Worm (Caenorhabditis elegans) whole organism, midembryonic: ENCODE results near the gene C54E10.7.
"Not testable (repeated sequence)": the region's sequence is repeated elsewhere in the genome, so short reads cannot be mapped to it uniquely, and the experiment has no call there.

Source experiments
- flt-1 ChIP-seq: fragments of 200-800 bp; sonication (Bioruptor generic); IDR thresholded peaks from 2 replicates; pipeline ENCODE4 v1.3.6; 2022; ENCODE audit warnings: missing genetic modification characterization, missing compliant biosample characterization
- klf-2 ChIP-seq: fragments of 200-800 bp; sonication (Bioruptor generic); conservative IDR thresholded peaks from 2 replicates; pipeline ENCODE4 v1.3.6; 2022; ENCODE audit warnings: missing genetic modification reagents, missing genetic modification characterization, missing compliant biosample characterization
- med-1 ChIP-seq: sonication (generic microtip); optimal IDR thresholded peaks from 2 replicates; lab custom pipeline; 2017; ENCODE audit warnings: missing genetic modification characterization, mild to moderate bottlenecking, missing compliant biosample characterization, antibody characterized with exemption, missing genetic modification reagents; ENCODE audit not compliant: insufficient read depth
- tab-1 ChIP-seq: fragments of 200-800 bp; sonication (Bioruptor generic); IDR thresholded peaks from 2 replicates; pipeline ENCODE4 v1.3.6; 2022; ENCODE audit warnings: missing genetic modification characterization, missing compliant biosample characterization
- ztf-23 ChIP-seq: fragments of 200-800 bp; sonication (Bioruptor generic); IDR thresholded peaks from 2 replicates; pipeline ENCODE4 v1.3.6; 2022; ENCODE audit warnings: missing genetic modification reagents, missing genetic modification characterization, missing compliant biosample characterization
- ztf-29 ChIP-seq: fragments of 200-800 bp; sonication (Bioruptor generic); IDR thresholded peaks from 2 replicates; pipeline ENCODE4 v1.3.6; 2022; ENCODE audit warnings: missing genetic modification reagents, missing genetic modification characterization, missing compliant biosample characterization

ce11 chrV:18762044-18762443 lies 49.4 kb upstream of the C54E10.7 start, which contains the start of gene F11D11.22:
- not testable (repeated sequence) for TF ChIP-seq med-1 (GFP tag; lab: Kevin White, UChicago); flt-1; ztf-29; ztf-23; klf-2; tab-1 (GFP tag; lab: Robert Waterston, UW)
